Worm (Caenorhabditis elegans) whole organism, L4/young adult: Measurements from ENCODE around the gene R09H10.7.

Experiments used
- W03F9.2 ChIP-seq: fragments of 150-350 bp; optimal IDR thresholded peaks from 2 replicates; lab custom pipeline; 2014; ENCODE audit warnings: missing biosample characterization, missing genetic modification characterization
- dao-5 ChIP-seq: sonication (generic microtip); optimal IDR thresholded peaks from 2 replicates; lab custom pipeline; 2016; ENCODE audit warnings: missing genotype, missing genetic modification characterization, moderate library complexity, missing compliant biosample characterization
- him-1 ChIP-seq: sonication (generic microtip); optimal IDR thresholded peaks from 2 replicates; lab custom pipeline; 2016; ENCODE audit warnings: missing genotype, missing genetic modification reagents, missing genetic modification characterization, missing compliant biosample characterization

R09H10.7 gene

DNA sequence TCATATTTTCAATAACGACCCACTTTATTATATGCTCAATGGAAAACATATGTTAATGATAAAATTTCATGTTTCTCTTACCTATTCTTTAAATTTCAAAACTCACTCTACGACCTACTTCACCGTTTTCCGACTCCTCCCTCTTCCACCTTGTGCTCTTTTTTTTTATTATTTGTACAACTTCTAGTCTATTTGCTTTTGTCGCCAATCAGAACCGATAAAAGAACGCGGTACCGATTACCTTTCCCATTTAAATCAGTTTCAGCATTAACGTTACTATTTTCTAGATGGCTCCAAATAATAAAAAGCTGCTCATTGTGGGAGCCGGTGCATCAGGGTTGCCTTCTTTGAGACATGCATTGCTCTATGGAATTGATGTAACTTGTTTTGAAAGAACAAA is 40.8 kb downstream of the R09H10.7 start, which contains the start of gene fmo-1:
Gene fmo-1 (plus strand): TSS at position 98 of the 400 bp plus-strand sequence.
- TF ChIP-seq W03F9.2 (tag; lab: Kevin White, UChicago): no peak
- TF ChIP-seq dao-5 (tag; lab: Kevin White, UChicago): no peak
- no peak for TF ChIP-seq him-1

DNA sequence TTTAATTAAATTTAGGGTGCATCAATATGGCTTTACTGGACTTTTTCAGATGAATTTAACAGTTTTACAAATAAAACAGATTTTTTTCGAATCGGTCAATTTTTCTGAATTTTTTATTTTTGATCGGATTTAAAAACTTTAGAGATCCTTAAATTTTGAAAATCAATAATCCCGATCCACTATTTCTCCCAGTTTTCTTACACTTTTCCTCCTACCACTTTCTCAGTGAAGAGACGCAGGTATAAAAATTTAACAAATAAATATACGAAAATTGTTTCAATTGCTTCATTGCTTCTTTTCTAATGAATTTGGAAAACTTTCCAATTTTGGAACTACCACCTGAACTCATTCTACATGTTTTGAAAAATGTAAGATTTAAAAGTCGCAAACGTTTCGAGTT is 43.2 kb downstream of the R09H10.7 start, which contains the start of gene K08C7.7:
Gene K08C7.7 (plus strand): TSS at position 301 of the 400 bp plus-strand sequence.
- TF ChIP-seq dao-5 (tag; lab: Kevin White, UChicago): no peak
- TF ChIP-seq W03F9.2 (tag; lab: Kevin White, UChicago): no peak
- no peak for TF ChIP-seq him-1

DNA sequence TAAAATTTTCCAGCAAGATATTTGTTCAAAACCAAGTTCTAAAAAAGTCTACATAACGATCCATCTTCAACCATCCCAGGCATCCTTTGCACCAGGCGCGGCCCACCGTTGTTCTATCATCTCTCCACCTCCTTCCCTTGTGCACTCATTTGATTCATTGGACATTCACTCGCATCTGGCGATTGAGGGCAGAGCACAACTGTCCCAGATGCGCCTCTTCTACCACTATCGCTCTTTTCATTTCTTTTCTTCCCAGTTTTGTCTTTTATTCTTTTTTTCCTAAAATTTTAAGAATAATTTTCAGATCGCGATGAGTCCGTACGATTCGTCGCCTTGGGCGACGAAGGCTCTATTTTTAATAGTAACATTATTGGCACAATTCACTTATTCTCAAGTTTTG is 45.6 kb downstream of the R09H10.7 start, which contains the start of gene epi-1:
Gene epi-1 (plus strand): TSS at position 301 of the 400 bp plus-strand sequence.
- TF ChIP-seq dao-5 (tag; lab: Kevin White, UChicago) (no peak), him-1 (no peak), W03F9.2 (tag; lab: Kevin White, UChicago) (no peak)

DNA sequence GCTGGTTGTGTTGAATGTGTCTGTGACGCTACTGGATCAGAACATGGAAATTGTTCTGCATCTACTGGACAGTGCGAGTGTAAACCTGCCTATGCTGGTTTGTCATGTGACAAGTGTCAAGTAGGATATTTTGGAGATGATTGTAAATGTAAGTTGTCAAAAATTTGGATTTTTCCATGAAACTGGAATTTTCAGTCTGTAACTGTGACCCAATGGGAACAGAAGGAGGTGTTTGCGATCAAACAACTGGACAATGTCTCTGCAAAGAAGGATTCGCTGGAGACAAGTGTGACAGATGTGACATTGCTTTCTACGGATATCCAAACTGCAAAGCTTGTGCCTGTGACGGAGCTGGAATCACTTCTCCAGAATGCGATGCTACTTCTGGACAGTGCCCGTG is 47.6 kb downstream of the R09H10.7 start:
- TF ChIP-seq W03F9.2 (tag; lab: Kevin White, UChicago) (no peak), dao-5 (tag; lab: Kevin White, UChicago) (no peak), him-1 (no peak)
